Fruit fly (Drosophila melanogaster): ENCODE results near the gene TTLL4B.

TTLL4B gene

dm6 chr2L:3858118-3858517, 4.3 kb upstream of the TTLL4B start (continued):
- TF ChIP-seq acj6 (GFP tag; optimal IDR thresholded peaks at IDR 0.05) (peak; percentile 46), Eip93F (GFP tag; optimal IDR thresholded peaks at IDR 0.05) (no peak), achi (GFP tag; optimal IDR thresholded peaks at IDR 0.05) (peak; percentile 63), CG11294 (GFP tag; IDR thresholded peaks at IDR 0.05) (no peak), fd59A (GFP tag; optimal IDR thresholded peaks at IDR 0.05) (peak; percentile 14), Gug (GFP tag; IDR thresholded peaks at IDR 0.05) (0 out of 2 replicates have a peak, but pooled peaks have one; percentile 16), spab (GFP tag; optimal IDR thresholded peaks at IDR 0.05) (no peak), CG8319 (GFP tag; optimal IDR thresholded peaks at IDR 0.05) (no peak), Smox (GFP tag; optimal IDR thresholded peaks at IDR 0.05) (peak; percentile 48), Eip75B (GFP tag; optimal IDR thresholded peaks at IDR 0.05) (peak; percentile 45), Eip78C (GFP tag) (peak; percentile 91), net (GFP tag; optimal IDR thresholded peaks at IDR 0.05) (peak; percentile 32), CG8119 (GFP tag; IDR thresholded peaks at IDR 0.05) (peak; percentile 78), CG3919 (GFP tag; optimal IDR thresholded peaks at IDR 0.05) (peak; percentile 48), Met (GFP tag; optimal IDR thresholded peaks at IDR 0.05) (peak; percentile 62), Ets96B (tag; optimal IDR thresholded peaks at IDR 0.05) (no peak), svp (GFP tag) (peak; percentile 76), fkh (GFP tag; optimal IDR thresholded peaks at IDR 0.05) (no peak), salr (GFP tag; optimal IDR thresholded peaks at IDR 0.05) (peak in 1 of 2 experiments; percentile 50), CG1621 (tag; optimal IDR thresholded peaks at IDR 0.05) (no peak), CG6808 (GFP tag; optimal IDR thresholded peaks at IDR 0.05) (no peak), CG4318 (GFP tag; optimal IDR thresholded peaks at IDR 0.05) (peak; percentile 37), CG9139 (GFP tag; optimal IDR thresholded peaks at IDR 0.05) (no peak), Sox15 (GFP tag; optimal IDR thresholded peaks at IDR 0.05) (no peak)

dm6 chr2L:3861388-3861787, 1.1 kb upstream of the TTLL4B start:
- TF ChIP-seq CG15336 (GFP tag; IDR thresholded peaks at IDR 0.05), result no peak
- TF ChIP-seq CG8632 (GFP tag; optimal IDR thresholded peaks at IDR 0.05), result peak; percentile 36
- TF ChIP-seq achi (GFP tag; optimal IDR thresholded peaks at IDR 0.05), result no peak
- TF ChIP-seq OdsH (GFP tag; optimal IDR thresholded peaks at IDR 0.05), result peak; percentile 56
- peak; percentile 7 for TF ChIP-seq CG11902 (GFP tag; optimal IDR thresholded peaks at IDR 0.05)
- no peak for TF ChIP-seq Sox102F (GFP tag; optimal IDR thresholded peaks at IDR 0.05)
- TF ChIP-seq Hr4 (GFP tag; optimal IDR thresholded peaks at IDR 0.05), result no peak
- no peak for TF ChIP-seq Ets21C (GFP tag; optimal IDR thresholded peaks at IDR 0.05)
- peak; percentile 80 for TF ChIP-seq esn (GFP tag; optimal IDR thresholded peaks at IDR 0.05)
- no peak for TF ChIP-seq Blimp-1 (GFP tag; optimal IDR thresholded peaks at IDR 0.05)
- TF ChIP-seq eg (GFP tag; IDR thresholded peaks at IDR 0.05), result no peak
- peak; percentile 68 for TF ChIP-seq acj6 (GFP tag; optimal IDR thresholded peaks at IDR 0.05)
- no peak for TF ChIP-seq Smox (GFP tag; optimal IDR thresholded peaks at IDR 0.05)
- peak; percentile 79 for TF ChIP-seq svp (GFP tag)
- no peak for TF ChIP-seq vri (GFP tag; optimal IDR thresholded peaks at IDR 0.05)
- no peak for TF ChIP-seq CG4318 (GFP tag; optimal IDR thresholded peaks at IDR 0.05)
- no peak for TF ChIP-seq Eip93F (GFP tag; optimal IDR thresholded peaks at IDR 0.05)
- TF ChIP-seq Eip75B (GFP tag; optimal IDR thresholded peaks at IDR 0.05), result no peak
- peak; percentile 54 for TF ChIP-seq CG6792 (GFP tag; optimal IDR thresholded peaks at IDR 0.05)
- no peak for TF ChIP-seq Met (GFP tag; optimal IDR thresholded peaks at IDR 0.05)
- peak; percentile 48 for TF ChIP-seq CG31627 (GFP tag; optimal IDR thresholded peaks at IDR 0.05)
- TF ChIP-seq CG32006 (GFP tag; optimal IDR thresholded peaks at IDR 0.05), result no peak
- no peak for TF ChIP-seq topi (GFP tag; optimal IDR thresholded peaks at IDR 0.05)
- peak; percentile 25 for TF ChIP-seq CG9139 (GFP tag; optimal IDR thresholded peaks at IDR 0.05)
- no peak for TF ChIP-seq CG3919 (GFP tag; optimal IDR thresholded peaks at IDR 0.05)
- no peak for TF ChIP-seq CG11294 (GFP tag; IDR thresholded peaks at IDR 0.05)
- no peak for TF ChIP-seq Hr38 (GFP tag; optimal IDR thresholded peaks at IDR 0.05)
- TF ChIP-seq dsx (GFP tag; optimal IDR thresholded peaks at IDR 0.05; ENCODE audit: poor library complexity, severe bottlenecking), result peak; percentile 70
- TF ChIP-seq lz (GFP tag; optimal IDR thresholded peaks at IDR 0.05), result peak; percentile 63
- no peak for TF ChIP-seq Gug (GFP tag; IDR thresholded peaks at IDR 0.05)
- TF ChIP-seq Hr39 (GFP tag; optimal IDR thresholded peaks at IDR 0.05), result no peak
- peak; percentile 59 for TF ChIP-seq Ets96B (tag; optimal IDR thresholded peaks at IDR 0.05)
- TF ChIP-seq net (GFP tag; optimal IDR thresholded peaks at IDR 0.05), result no peak
- peak in 1 of 2 experiments; percentile 38 for TF ChIP-seq salr (GFP tag; optimal IDR thresholded peaks at IDR 0.05)
- TF ChIP-seq CG16779 (tag; optimal IDR thresholded peaks at IDR 0.05), result no peak
- TF ChIP-seq CG11762 (GFP tag; optimal IDR thresholded peaks at IDR 0.05; ENCODE audit: insufficient read depth), result no peak
- TF ChIP-seq dac (GFP tag; optimal IDR thresholded peaks at IDR 0.05), result no peak
- no peak for TF ChIP-seq CG8319 (GFP tag; optimal IDR thresholded peaks at IDR 0.05)
- no peak for TF ChIP-seq Eip78C (GFP tag)
- no peak for TF ChIP-seq spab (GFP tag; optimal IDR thresholded peaks at IDR 0.05)
- 0 out of 3 replicates have a peak, but pooled peaks have one; percentile 31 for TF ChIP-seq CG8119 (GFP tag; IDR thresholded peaks at IDR 0.05)
- TF ChIP-seq CG10669 (GFP tag; optimal IDR thresholded peaks at IDR 0.05), result no peak
- peak; percentile 53 for TF ChIP-seq fd59A (GFP tag; optimal IDR thresholded peaks at IDR 0.05)
